Fruit fly (Drosophila melanogaster): Measurements from ENCODE around the gene CG17328.

Gene CG17328

dm6 chr2L:16279774-16280252, 19.9 kb upstream of the CG17328 start (continued):
- peak; percentile 88 for TF ChIP-seq gsb-n (tag; optimal IDR thresholded peaks at IDR 0.05)
- peak; percentile 86; the same call in 2 of the 3 replicates for TF ChIP-seq so (GFP tag; IDR thresholded peaks at IDR 0.05)
- TF ChIP-seq Myb (GFP tag; optimal IDR thresholded peaks at IDR 0.05), result peak; percentile 46
- TF ChIP-seq Scr (GFP tag; IDR thresholded peaks at IDR 0.05; ENCODE audit: partially characterized antibody), result no peak
- no peak for TF ChIP-seq hth (optimal IDR thresholded peaks at IDR 0.05)
- TF ChIP-seq CG9609 (GFP tag; optimal IDR thresholded peaks at IDR 0.05), result peak; percentile 68
- TF ChIP-seq CG3407 (GFP tag; optimal IDR thresholded peaks at IDR 0.05), result peak; percentile 87
- no peak for TF ChIP-seq CkIIα-i1 (GFP tag; IDR thresholded peaks at IDR 0.05)
- no peak for TF ChIP-seq Hey (tag; optimal IDR thresholded peaks at IDR 0.05)
- peak; percentile 37 for TF ChIP-seq CG7271 (tag; optimal IDR thresholded peaks at IDR 0.05)
- peak; percentile 86 for TF ChIP-seq CG4617 (GFP tag; optimal IDR thresholded peaks at IDR 0.05; ENCODE audit: borderline replicate concordance)
- no peak for TF ChIP-seq mld (GFP tag; IDR thresholded peaks at IDR 0.05; ENCODE audit: partially characterized antibody)
- TF ChIP-seq CG3726 (GFP tag; IDR thresholded peaks at IDR 0.05), result peak; percentile 71; the same call in 2 of the 3 replicates
- TF ChIP-seq Elba2 (GFP tag; optimal IDR thresholded peaks at IDR 0.05), result no peak
- no peak for TF ChIP-seq unc-4 (GFP tag; IDR thresholded peaks at IDR 0.05; ENCODE audit: partially characterized antibody)
- TF ChIP-seq CG10274 (GFP tag; optimal IDR thresholded peaks at IDR 0.05), result peak; percentile 99
- no peak for TF ChIP-seq Gsc (GFP tag; IDR thresholded peaks at IDR 0.05)
- TF ChIP-seq CG7987 (GFP tag; optimal IDR thresholded peaks at IDR 0.05), result peak; percentile 74
- peak; percentile 86 for TF ChIP-seq NC2β (GFP tag; optimal IDR thresholded peaks at IDR 0.05)
- peak; percentile 71 for TF ChIP-seq pb (GFP tag; optimal IDR thresholded peaks at IDR 0.05)
- peak; percentile 68 for TF ChIP-seq Ets97D (GFP tag; optimal IDR thresholded peaks at IDR 0.05)
- TF ChIP-seq pnt (GFP tag; optimal IDR thresholded peaks at IDR 0.05), result peak; percentile 90
- peak; percentile 90 for TF ChIP-seq jing (GFP tag; optimal IDR thresholded peaks at IDR 0.05)
- peak; percentile 86 for TF ChIP-seq stc (GFP tag; IDR thresholded peaks at IDR 0.05)
- peak; percentile 92 for TF ChIP-seq twi (tag; optimal IDR thresholded peaks at IDR 0.05)
- TF ChIP-seq dmrt11E (tag; optimal IDR thresholded peaks at IDR 0.05), result peak; percentile 93
- TF ChIP-seq bigmax (GFP tag; optimal IDR thresholded peaks at IDR 0.05), result peak; percentile 87
- peak; percentile 84 for TF ChIP-seq Oaz (GFP tag; IDR thresholded peaks at IDR 0.05)
- peak; percentile 41 for TF ChIP-seq CG3995 (GFP tag; optimal IDR thresholded peaks at IDR 0.05)
- peak; percentile 91 for TF ChIP-seq CG16863 (GFP tag; optimal IDR thresholded peaks at IDR 0.05)
- TF ChIP-seq klu (GFP tag; IDR thresholded peaks at IDR 0.05), result no peak; the same call in 1 of the 2 replicates
- peak; percentile 85 for TF ChIP-seq CG11398 (GFP tag; optimal IDR thresholded peaks at IDR 0.05)
- peak; percentile 45 for TF ChIP-seq emc (GFP tag; optimal IDR thresholded peaks at IDR 0.05)
- TF ChIP-seq CG18011 (GFP tag; optimal IDR thresholded peaks at IDR 0.05), result peak; percentile 71
- TF ChIP-seq pum (GFP tag; optimal IDR thresholded peaks at IDR 0.05), result peak; percentile 91
- TF ChIP-seq CG1603 (tag; optimal IDR thresholded peaks at IDR 0.05), result peak; percentile 87
- no peak for TF ChIP-seq pros (GFP tag; optimal IDR thresholded peaks at IDR 0.05)
- TF ChIP-seq Xbp1 (GFP tag; optimal IDR thresholded peaks at IDR 0.05), result peak; percentile 96
- TF ChIP-seq CG10267 (tag; optimal IDR thresholded peaks at IDR 0.05), result peak; percentile 89
- TF ChIP-seq CrebB (tag; optimal IDR thresholded peaks at IDR 0.05), result peak; percentile 75
- no peak for TF ChIP-seq al (GFP tag; IDR thresholded peaks at IDR 0.05)
- peak; percentile 88 for TF ChIP-seq dysf (GFP tag; IDR thresholded peaks at IDR 0.05)
- TF ChIP-seq CG8388 (GFP tag; optimal IDR thresholded peaks at IDR 0.05), result peak; percentile 94
- TF ChIP-seq Abd-B (GFP tag; optimal IDR thresholded peaks at IDR 0.05), result peak; percentile 92
- no peak for TF ChIP-seq NFAT (GFP tag; IDR thresholded peaks at IDR 0.05)
- TF ChIP-seq CG8944 (GFP tag; optimal IDR thresholded peaks at IDR 0.05), result peak; percentile 78
- TF ChIP-seq tin (GFP tag; optimal IDR thresholded peaks at IDR 0.05), result peak; percentile 91
- TF ChIP-seq Bgb (GFP tag; IDR thresholded peaks at IDR 0.05; ENCODE audit: partially characterized antibody), result no peak
- TF ChIP-seq tna (GFP tag; IDR thresholded peaks at IDR 0.05; ENCODE audit: partially characterized antibody), result no peak
- peak; percentile 49 to 81 for TF ChIP-seq crp (GFP tag; optimal IDR thresholded peaks at IDR 0.05)

Data from whole organism, embryonic.